Worm (Caenorhabditis elegans) whole organism, late embryonic: ENCODE results near the gene let-716.

Source experiments
- C38D4.7 ChIP-seq: fragments of 200-800 bp; sonication (Bioruptor generic); optimal IDR thresholded peaks from 2 replicates; lab custom pipeline; 2018; ENCODE audit warnings: mild to moderate bottlenecking, missing genetic modification characterization, moderate library complexity, missing compliant biosample characterization
- F13H6.1 ChIP-seq: sonication (generic microtip); optimal IDR thresholded peaks from 2 replicates; lab custom pipeline; 2016; ENCODE audit warnings: missing genetic modification characterization, missing compliant biosample characterization
- T23F11.4 ChIP-seq: fragments of 200-800 bp; sonication (Bioruptor generic); optimal IDR thresholded peaks from 2 replicates; lab custom pipeline; 2018; ENCODE audit warnings: mild to moderate bottlenecking, missing genetic modification characterization, missing compliant biosample characterization
- ahr-1 ChIP-seq: sonication (generic microtip); optimal IDR thresholded peaks from 2 replicates; lab custom pipeline; 2016; ENCODE audit warnings: missing genetic modification characterization, missing compliant biosample characterization
- ceh-18 ChIP-seq: sonication (generic microtip); optimal IDR thresholded peaks from 2 replicates; lab custom pipeline; 2016; ENCODE audit warnings: missing genetic modification characterization, missing compliant biosample characterization
- ceh-19 ChIP-seq: fragments of 200-800 bp; sonication (Bioruptor generic); optimal IDR thresholded peaks from 2 replicates; lab custom pipeline; 2018; ENCODE audit warnings: mild to moderate bottlenecking, missing genetic modification characterization, missing compliant biosample characterization
- ceh-22 ChIP-seq: sonication (generic microtip); optimal IDR thresholded peaks from 2 replicates; lab custom pipeline; 2017; ENCODE audit warnings: missing biosample characterization, missing genetic modification characterization
- ceh-24 ChIP-seq: sonication (generic microtip); optimal IDR thresholded peaks from 2 replicates; lab custom pipeline; 2016; ENCODE audit warnings: mild to moderate bottlenecking, missing genetic modification characterization, missing compliant biosample characterization
- ceh-30 ChIP-seq: fragments of 150-350 bp; optimal IDR thresholded peaks from 2 replicates; lab custom pipeline; 2014; ENCODE audit warnings: missing biosample characterization, missing genetic modification characterization
- ceh-34 ChIP-seq: sonication (generic microtip); optimal IDR thresholded peaks from 2 replicates; lab custom pipeline; 2016; ENCODE audit warnings: mild to moderate bottlenecking, missing genetic modification characterization, missing compliant biosample characterization
- ceh-45 ChIP-seq: fragments of 200-800 bp; sonication (Bioruptor generic); IDR thresholded peaks from 2 replicates; pipeline ENCODE4 v1.3.6; 2022; ENCODE audit warnings: missing genetic modification reagents, missing genetic modification characterization, missing compliant biosample characterization
- ceh-6 ChIP-seq: fragments of 200-800 bp; sonication (Bioruptor generic); optimal IDR thresholded peaks from 2 replicates; lab custom pipeline; 2018; ENCODE audit warnings: mild to moderate bottlenecking, missing genetic modification characterization, missing compliant biosample characterization
- ceh-9 ChIP-seq: sonication (generic microtip); optimal IDR thresholded peaks from 2 replicates; lab custom pipeline; 2016; ENCODE audit warnings: mild to moderate bottlenecking, missing genetic modification characterization, inconsistent platforms, missing compliant biosample characterization
- che-1 ChIP-seq: sonication (generic microtip); optimal IDR thresholded peaks from 2 replicates; lab custom pipeline; 2016; ENCODE audit warnings: mild to moderate bottlenecking, missing genetic modification characterization, missing compliant biosample characterization
- dve-1 ChIP-seq: sonication (generic microtip); optimal IDR thresholded peaks from 2 replicates; lab custom pipeline; 2017; ENCODE audit warnings: antibody characterized with exemption, mild to moderate bottlenecking, missing genetic modification characterization, missing compliant biosample characterization
- elt-2 ChIP-seq: sonication (generic microtip); optimal IDR thresholded peaks from 2 replicates; lab custom pipeline; 2016; ENCODE audit warnings: missing genetic modification reagents, missing genetic modification characterization, missing compliant biosample characterization
- elt-4 ChIP-seq: sonication (generic microtip); optimal IDR thresholded peaks from 2 replicates; lab custom pipeline; 2016; ENCODE audit warnings: missing genetic modification characterization, missing compliant biosample characterization
- ets-4 ChIP-seq: sonication (generic microtip); optimal IDR thresholded peaks from 2 replicates; lab custom pipeline; 2016; ENCODE audit warnings: missing genetic modification characterization, missing compliant biosample characterization
- fax-1 ChIP-seq: sonication (generic microtip); optimal IDR thresholded peaks from 2 replicates; lab custom pipeline; 2016; ENCODE audit warnings: missing genotype, missing genetic modification characterization, missing compliant biosample characterization
- fkh-6 ChIP-seq: sonication (generic microtip); optimal IDR thresholded peaks from 2 replicates; lab custom pipeline; 2016; ENCODE audit warnings: missing genetic modification characterization, missing compliant biosample characterization
- gmeb-2 ChIP-seq: sonication (generic microtip); optimal IDR thresholded peaks from 2 replicates; lab custom pipeline; 2016; ENCODE audit warnings: missing genetic modification characterization, inconsistent platforms, missing compliant biosample characterization
- hlh-30 ChIP-seq: sonication (generic microtip); optimal IDR thresholded peaks from 2 replicates; lab custom pipeline; 2017; ENCODE audit warnings: antibody characterized with exemption, missing genetic modification characterization, missing compliant biosample characterization; ENCODE audit not compliant: insufficient read depth
- hlh-6 ChIP-seq: sonication (generic microtip); optimal IDR thresholded peaks from 2 replicates; lab custom pipeline; 2016; ENCODE audit warnings: missing genotype, missing genetic modification characterization, missing compliant biosample characterization
- mec-3 ChIP-seq: sonication (generic microtip); optimal IDR thresholded peaks from 2 replicates; lab custom pipeline; 2016; ENCODE audit warnings: borderline replicate concordance, missing genetic modification characterization, missing compliant biosample characterization
- nfya-1 ChIP-seq: sonication (generic microtip); optimal IDR thresholded peaks from 2 replicates; lab custom pipeline; 2017; ENCODE audit warnings: missing genetic modification characterization, mild to moderate bottlenecking, missing compliant biosample characterization, antibody characterized with exemption, moderate library complexity
- pha-2 ChIP-seq: sonication (generic microtip); optimal IDR thresholded peaks from 2 replicates; lab custom pipeline; 2017; ENCODE audit warnings: mild to moderate bottlenecking, missing genetic modification characterization, missing compliant biosample characterization
- pha-4 ChIP-seq: fragments of 150-350 bp; optimal IDR thresholded peaks from 2 replicates; lab custom pipeline; 2018; ENCODE audit warnings: missing biosample characterization, missing genetic modification reagents, missing genetic modification characterization
- pqm-1 ChIP-seq: sonication (generic microtip); optimal IDR thresholded peaks from 2 replicates; lab custom pipeline; 2016; ENCODE audit warnings: missing genetic modification characterization, missing compliant biosample characterization
- ref-2 ChIP-seq: sonication (generic microtip); optimal IDR thresholded peaks from 2 replicates; lab custom pipeline; 2016; ENCODE audit warnings: missing genetic modification characterization, missing compliant biosample characterization
- sox-2 ChIP-seq: fragments of 200-800 bp; sonication (Bioruptor generic); IDR thresholded peaks from 2 replicates; pipeline ENCODE4 v1.3.6; 2022; ENCODE audit warnings: missing genetic modification reagents, missing genetic modification characterization, missing compliant biosample characterization
- sox-4 ChIP-seq: sonication (generic microtip); optimal IDR thresholded peaks from 2 replicates; lab custom pipeline; 2017; ENCODE audit warnings: mild to moderate bottlenecking, missing genetic modification characterization, inconsistent platforms, missing compliant biosample characterization
- syd-9 ChIP-seq: sonication (generic microtip); optimal IDR thresholded peaks from 2 replicates; lab custom pipeline; 2016; ENCODE audit warnings: mild to moderate bottlenecking, missing genetic modification characterization, moderate library complexity, missing compliant biosample characterization
- unc-42 ChIP-seq: sonication (generic microtip); optimal IDR thresholded peaks from 2 replicates; lab custom pipeline; 2016; ENCODE audit warnings: missing genotype, missing genetic modification characterization, missing compliant biosample characterization
- unc-55 ChIP-seq: sonication (generic microtip); optimal IDR thresholded peaks from 2 replicates; lab custom pipeline; 2017; ENCODE audit warnings: missing biosample characterization, missing genetic modification reagents, missing genetic modification characterization
- zip-5 ChIP-seq: sonication (generic microtip); optimal IDR thresholded peaks from 2 replicates; lab custom pipeline; 2016; ENCODE audit warnings: missing genetic modification characterization, missing compliant biosample characterization

let-716 gene

ce11 chrIII:6402810-6403209 lies 19.5 kb downstream of the let-716 start:
- TF ChIP-seq C38D4.7 (GFP tag; lab: Kevin White, UChicago) (no peak), syd-9 (tag; lab: Kevin White, UChicago) (no peak), ceh-6 (no peak)

ce11 chrIII:6405121-6405520 lies 21.8 kb downstream of the let-716 start:
- peak; percentile 73 for TF ChIP-seq ceh-18 (tag; lab: Kevin White, UChicago)
- no peak for TF ChIP-seq F13H6.1
- TF ChIP-seq ceh-6, result no peak
- TF ChIP-seq ceh-24 (tag; lab: Kevin White, UChicago), result no peak
- TF ChIP-seq nfya-1 (tag; lab: Kevin White, UChicago), result peak; percentile 18
- TF ChIP-seq unc-55 (GFP tag; lab: Kevin White, UChicago), result peak; percentile 92
- TF ChIP-seq hlh-30 (tag; lab: Kevin White, UChicago), result no peak
- no peak for TF ChIP-seq elt-2 (tag; lab: Kevin White, UChicago)
- TF ChIP-seq ceh-34, result peak; percentile 60
- TF ChIP-seq pha-2 (tag; lab: Kevin White, UChicago), result no peak
- TF ChIP-seq T23F11.4 (GFP tag; lab: Kevin White, UChicago), result no peak
- TF ChIP-seq pha-4, result no peak
- no peak for TF ChIP-seq gmeb-2 (tag; lab: Kevin White, UChicago)
- no peak for TF ChIP-seq zip-5 (tag; lab: Kevin White, UChicago)
- TF ChIP-seq ceh-30, result no peak
- no peak for TF ChIP-seq sox-4 (tag; lab: Kevin White, UChicago)
- TF ChIP-seq ceh-9 (tag; lab: Kevin White, UChicago), result no peak
- no peak for TF ChIP-seq ceh-45 (GFP tag; lab: Robert Waterston, UW)
- TF ChIP-seq ahr-1 (tag; lab: Kevin White, UChicago), result no peak
- TF ChIP-seq hlh-6, result no peak
- no peak for TF ChIP-seq elt-4 (tag; lab: Kevin White, UChicago)

- TF ChIP-seq pha-4 (no peak), ceh-6 (no peak), fkh-6 (tag; lab: Kevin White, UChicago) (no peak), fax-1 (tag; lab: Kevin White, UChicago) (no peak), ceh-30 (no peak), mec-3 (tag; lab: Kevin White, UChicago) (no peak), ceh-45 (GFP tag; lab: Robert Waterston, UW) (no peak)
- TF ChIP-seq, all 69 proteins: peak for 0
Observed at ce11 chrIII:6406829-6407228, 23.5 kb downstream of the let-716 start, which contains the start of gene let-756. TSS of gene let-756 (plus strand) at chrIII:6407129.

- no peak for TF ChIP-seq ref-2 (tag; lab: Kevin White, UChicago)
- no peak for TF ChIP-seq ceh-22 (tag; lab: Kevin White, UChicago)
- TF ChIP-seq sox-2 (GFP tag; lab: Robert Waterston, UW), result no peak
- no peak for TF ChIP-seq ceh-18 (tag; lab: Kevin White, UChicago)
- no peak for TF ChIP-seq pqm-1 (tag; lab: Kevin White, UChicago)
- no peak for TF ChIP-seq che-1 (tag; lab: Kevin White, UChicago)
- no peak for TF ChIP-seq pha-2 (tag; lab: Kevin White, UChicago)
- TF ChIP-seq ceh-34, result no peak
- TF ChIP-seq dve-1, result no peak
- TF ChIP-seq unc-42 (tag; lab: Kevin White, UChicago), result no peak
- TF ChIP-seq fkh-6 (tag; lab: Kevin White, UChicago), result no peak
- TF ChIP-seq ets-4, result no peak
- TF ChIP-seq mec-3 (tag; lab: Kevin White, UChicago), result no peak
Observed at ce11 chrIII:6411430-6411829, 28.1 kb downstream of the let-716 start.

ce11 chrIII:6411914-6412313 lies 28.6 kb downstream of the let-716 start, which contains the start of gene C05D11.5:
TSS of gene C05D11.5 (minus strand) at chrIII:6412014.
- TF ChIP-seq ceh-30 (no peak), ceh-19 (GFP tag; lab: Kevin White, UChicago) (no peak)
- TF ChIP-seq, all 69 proteins: peak for 0
